Worm (Caenorhabditis elegans): ENCODE measurements around the gene F36H12.5.

DNA sequence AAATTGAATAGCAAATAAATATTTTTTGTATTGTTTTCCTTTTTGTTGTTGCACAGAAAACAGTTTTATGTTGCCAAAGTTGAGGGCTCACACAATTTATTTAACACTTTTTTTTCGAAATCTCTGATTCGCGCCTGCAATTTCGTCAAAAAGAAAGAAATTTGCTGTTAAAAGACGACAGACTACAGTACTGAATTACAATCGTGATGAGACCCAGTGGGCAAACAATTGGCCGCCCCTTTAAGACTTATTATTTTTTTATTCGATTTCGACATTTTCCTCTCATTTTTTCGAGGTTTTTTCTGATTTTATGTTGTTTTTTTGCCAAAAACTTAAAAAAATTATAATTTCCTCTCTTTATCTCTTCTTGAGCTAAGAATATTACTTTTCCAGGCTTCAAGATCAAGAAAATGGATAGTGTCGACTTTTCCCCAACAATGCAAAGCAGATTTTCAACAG, 7.6 kb downstream of the F36H12.5 start, which contains the start of gene slfl-4:
- TF ChIP-seq zag-1 (tag; optimal IDR thresholded peaks at IDR 0.05): no peak
- no peak for TF ChIP-seq nhr-43 (tag; optimal IDR thresholded peaks at IDR 0.05; ENCODE audit: poor library complexity, severe bottlenecking)
- no peak for TF ChIP-seq eor-1 (tag; optimal IDR thresholded peaks at IDR 0.05)
- TF ChIP-seq nhr-28 (tag; optimal IDR thresholded peaks at IDR 0.05): no peak
